Worm (Caenorhabditis elegans) whole organism, L1 larva: ENCODE data around the gene ZC21.6.

Experiments used
- elt-2 ChIP-seq: sonication (generic microtip); optimal IDR thresholded peaks from 2 replicates; lab custom pipeline; 2016; ENCODE audit warnings: missing genetic modification characterization, mild to moderate bottlenecking, inconsistent platforms, missing compliant biosample characterization, missing genetic modification reagents
- fkh-10 ChIP-seq: sonication (generic microtip); optimal IDR thresholded peaks from 2 replicates; lab custom pipeline; 2017; ENCODE audit warnings: missing biosample characterization, missing genetic modification reagents, missing genetic modification characterization
- fos-1 ChIP-seq: fragments of 150-350 bp; optimal IDR thresholded peaks from 2 replicates; lab custom pipeline; 2014; ENCODE audit warnings: missing biosample characterization, missing genetic modification characterization
- nhr-28 ChIP-seq: fragments of 150-350 bp; optimal IDR thresholded peaks from 2 replicates; lab custom pipeline; 2014; ENCODE audit warnings: missing biosample characterization, missing genetic modification characterization
- nhr-47 ChIP-seq: sonication (generic microtip); optimal IDR thresholded peaks from 2 replicates; lab custom pipeline; 2016; ENCODE audit warnings: mild to moderate bottlenecking, missing genetic modification characterization, moderate library complexity, missing compliant biosample characterization
- snpc-4 ChIP-seq: fragments of 150-350 bp; optimal IDR thresholded peaks from 2 replicates; lab custom pipeline; 2014; ENCODE audit warnings: missing biosample characterization, missing genetic modification characterization

DNA sequence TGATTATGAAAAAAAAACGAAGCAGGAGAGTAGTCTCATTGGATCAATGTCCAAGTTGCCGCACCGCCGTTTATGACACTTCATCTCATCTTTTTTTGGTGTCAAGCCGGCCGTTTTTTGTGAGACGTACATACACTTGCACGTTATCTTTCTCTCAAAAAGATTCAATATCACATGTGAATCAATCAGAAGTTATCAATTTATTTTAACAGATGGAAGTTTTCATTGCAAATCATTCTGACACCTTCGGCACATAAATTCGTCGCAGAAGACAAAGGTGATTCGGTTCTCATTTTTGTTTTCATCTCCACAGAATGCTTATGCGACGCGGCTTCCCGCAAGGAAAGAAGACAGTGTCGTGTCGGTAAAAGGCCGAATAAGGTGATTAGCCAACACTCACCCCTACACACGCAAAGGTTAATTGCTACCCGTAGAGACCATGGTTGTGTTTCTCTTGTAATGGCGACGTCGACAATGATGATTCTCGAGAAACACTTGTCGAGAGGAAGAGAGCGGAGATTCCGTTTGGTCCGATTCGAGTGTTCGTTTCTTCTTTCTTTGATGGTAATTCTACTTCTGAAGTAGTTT lies 41.1 kb downstream of the ZC21.6 start:
- TF ChIP-seq snpc-4 (tag; lab: Kevin White, UChicago) (no peak), nhr-47 (no peak), fos-1 (no peak), fkh-10 (GFP tag; lab: Kevin White, UChicago) (no peak), nhr-28 (tag; lab: Kevin White, UChicago) (no peak), elt-2 (tag; lab: Kevin White, UChicago) (no peak)
